Fruit fly (Drosophila melanogaster): ENCODE data around the gene Acer.

DNA sequence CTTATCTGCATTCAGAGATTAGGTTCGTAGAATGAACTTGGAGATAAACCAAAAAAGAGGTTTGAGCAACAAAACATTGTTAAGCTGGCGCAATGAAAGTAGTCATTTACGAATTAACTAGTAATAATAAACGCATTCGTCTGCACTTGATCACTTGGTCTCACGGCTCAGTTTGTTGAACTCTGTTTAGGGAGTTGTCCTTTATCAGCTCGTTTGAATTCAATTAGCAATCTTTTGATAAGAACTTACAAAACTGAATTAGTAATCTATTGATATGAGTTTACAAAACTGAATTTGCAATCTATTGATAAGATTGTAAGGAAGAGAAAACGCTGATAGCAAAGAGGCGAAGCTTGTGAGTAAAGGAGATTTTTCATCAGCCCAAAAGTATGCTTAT, 12.4 kb downstream of the Acer start:
- TF ChIP-seq Myc (optimal IDR thresholded peaks at IDR 0.05) (no peak), ttk (optimal IDR thresholded peaks at IDR 0.05) (no peak), psq (optimal IDR thresholded peaks at IDR 0.05) (no peak), Sin3A (optimal IDR thresholded peaks at IDR 0.05) (no peak)

All from Kc167 (cell line).